Fruit fly (Drosophila melanogaster) whole organism, prepupa: ENCODE measurements around the gene CG15576.

ENCODE experiments used
- CG8319 ChIP-seq: fragments of 200-800 bp; sonication (Bioruptor generic); optimal IDR thresholded peaks from 3 replicates; lab custom pipeline; 2016; ENCODE audit warnings: missing biosample characterization, missing genetic modification characterization
- Hr4 ChIP-seq: fragments of 200-800 bp; sonication (Bioruptor generic); optimal IDR thresholded peaks from 3 replicates; lab custom pipeline; 2016; ENCODE audit warnings: missing biosample characterization, missing genetic modification characterization
- OdsH ChIP-seq: fragments of 200-800 bp; sonication (Bioruptor generic); optimal IDR thresholded peaks from 3 replicates; lab custom pipeline; 2016; ENCODE audit warnings: missing biosample characterization, missing genetic modification characterization
- spab ChIP-seq: fragments of 200-800 bp; sonication (Bioruptor generic); optimal IDR thresholded peaks from 2 replicates; lab custom pipeline; 2017; ENCODE audit warnings: missing biosample characterization, mild to moderate bottlenecking, missing genetic modification characterization, missing genetic modification reagents
- ss ChIP-seq, 2 experiments: fragments of 200-800 bp; sonication (Bioruptor generic); optimal IDR thresholded peaks; 2 replicates in 1 of 2; 3 replicates in 1 of 2; lab custom pipeline; 2017 to 2018; ENCODE audit warnings: mild to moderate bottlenecking in 2 of 2, missing biosample characterization in 2 of 2, missing genetic modification characterization in 2 of 2, moderate library complexity in 1 of 2

- TF ChIP-seq ss (GFP tag; optimal IDR thresholded peaks at IDR 0.05; lab: Kevin White, UChicago) (no peak), spab (GFP tag; lab: Kevin White, UChicago) (no peak), Hr4 (GFP tag; lab: Kevin White, UChicago) (no peak), CG8319 (GFP tag; lab: Kevin White, UChicago) (no peak), OdsH (no peak)
These were observed 39.9 kb downstream of the CG15576 start, which contains the start of gene CG43288 for dm6 chrX:4212725-4213124.
